Worm (Caenorhabditis elegans) whole organism, L3 larva: ENCODE results near the gene F43E2.6.
A peak's percentile ranks its signal among the peaks of the same experiment; 100 is the strongest.

Experiments used
- R02D3.7 ChIP-seq: fragments of 150-350 bp; optimal IDR thresholded peaks from 2 replicates; lab custom pipeline; 2014; ENCODE audit warnings: missing biosample characterization, missing genetic modification characterization
- ZK546.5 ChIP-seq: sonication (generic microtip); optimal IDR thresholded peaks from 2 replicates; lab custom pipeline; 2017; ENCODE audit warnings: missing biosample characterization, missing genetic modification characterization
- aly-2 ChIP-seq: fragments of 150-350 bp; optimal IDR thresholded peaks from 2 replicates; lab custom pipeline; 2014; ENCODE audit warnings: missing biosample characterization, missing genetic modification characterization
- ama-1 ChIP-seq: fragments of 150-350 bp; optimal IDR thresholded peaks from 2 replicates; lab custom pipeline; 2018
- ceh-16 ChIP-seq: sonication (generic microtip); optimal IDR thresholded peaks from 2 replicates; lab custom pipeline; 2017; ENCODE audit warnings: missing biosample characterization, missing genetic modification characterization
- ceh-28 ChIP-seq: fragments of 150-350 bp; optimal IDR thresholded peaks from 2 replicates; lab custom pipeline; 2014; ENCODE audit warnings: missing biosample characterization, missing genetic modification reagents, missing genetic modification characterization
- ceh-9 ChIP-seq: sonication (generic microtip); optimal IDR thresholded peaks from 2 replicates; lab custom pipeline; 2018; ENCODE audit warnings: missing biosample characterization, missing genetic modification characterization
- egl-5 ChIP-seq: fragments of 150-350 bp; optimal IDR thresholded peaks from 2 replicates; lab custom pipeline; 2017; ENCODE audit warnings: missing biosample characterization, missing genetic modification reagents, missing genetic modification characterization, inconsistent platforms
- elt-1 ChIP-seq: fragments of 150-350 bp; optimal IDR thresholded peaks from 2 replicates; lab custom pipeline; 2014; ENCODE audit warnings: missing biosample characterization, missing genetic modification characterization
- elt-2 ChIP-seq: sonication (generic microtip); optimal IDR thresholded peaks from 2 replicates; lab custom pipeline; 2016; ENCODE audit warnings: missing genetic modification reagents, mild to moderate bottlenecking, missing genetic modification characterization, missing compliant biosample characterization
- elt-3 ChIP-seq, 3 experiments: fragments of 150-350 bp in 1 of 3; sonication (generic microtip) in 2 of 3; optimal IDR thresholded peaks; 2 replicates in 2 of 3; 4 replicates in 1 of 3; lab custom pipeline; 2014 to 2017; ENCODE audit warnings: missing biosample characterization in 3 of 3, missing genetic modification characterization in 3 of 3
- fkh-2 ChIP-seq: fragments of 150-350 bp; optimal IDR thresholded peaks from 2 replicates; lab custom pipeline; 2014; ENCODE audit warnings: missing biosample characterization, missing genetic modification reagents, missing genetic modification characterization
- fos-1 ChIP-seq: fragments of 150-350 bp; optimal IDR thresholded peaks from 2 replicates; lab custom pipeline; 2014; ENCODE audit warnings: missing biosample characterization, missing genetic modification characterization
- hmg-11 ChIP-seq: sonication (generic microtip); optimal IDR thresholded peaks from 2 replicates; lab custom pipeline; 2016; ENCODE audit warnings: missing genetic modification characterization, missing compliant biosample characterization
- jun-1 ChIP-seq: fragments of 150-350 bp; optimal IDR thresholded peaks from 2 replicates; lab custom pipeline; 2014; ENCODE audit warnings: missing biosample characterization, missing genetic modification reagents, missing genetic modification characterization
- lin-15B ChIP-seq: fragments of 150-350 bp; optimal IDR thresholded peaks from 2 replicates; lab custom pipeline; 2014; ENCODE audit warnings: missing biosample characterization, missing genetic modification characterization
- lin-39 ChIP-seq: fragments of 150-350 bp; optimal IDR thresholded peaks from 2 replicates; lab custom pipeline; 2018; ENCODE audit warnings: missing biosample characterization, missing genetic modification reagents, missing genetic modification characterization
- lsy-12 ChIP-seq: sonication (generic microtip); optimal IDR thresholded peaks from 2 replicates; lab custom pipeline; 2016; ENCODE audit warnings: mild to moderate bottlenecking, missing genetic modification characterization, missing compliant biosample characterization
- mdl-1 ChIP-seq: fragments of 150-350 bp; optimal IDR thresholded peaks from 2 replicates; lab custom pipeline; 2014; ENCODE audit warnings: missing biosample characterization, missing genetic modification characterization
- nfya-1 ChIP-seq: sonication (generic microtip); optimal IDR thresholded peaks from 2 replicates; lab custom pipeline; 2017; ENCODE audit warnings: missing genetic modification characterization, mild to moderate bottlenecking, missing compliant biosample characterization, antibody characterized with exemption, moderate library complexity; ENCODE audit not compliant: insufficient read depth
- nhr-11 ChIP-seq: fragments of 150-350 bp; optimal IDR thresholded peaks from 2 replicates; lab custom pipeline; 2014; ENCODE audit warnings: missing biosample characterization, missing genetic modification characterization
- nhr-12 ChIP-seq: fragments of 150-350 bp; optimal IDR thresholded peaks from 2 replicates; lab custom pipeline; 2014; ENCODE audit warnings: missing biosample characterization, missing genetic modification characterization
- nhr-23 ChIP-seq: fragments of 150-350 bp; optimal IDR thresholded peaks from 2 replicates; lab custom pipeline; 2014; ENCODE audit warnings: missing biosample characterization, missing genetic modification reagents, missing genetic modification characterization
- nhr-237 ChIP-seq: fragments of 150-350 bp; optimal IDR thresholded peaks from 2 replicates; lab custom pipeline; 2014; ENCODE audit warnings: missing biosample characterization, missing genetic modification characterization
- nhr-25 ChIP-seq: sonication (generic microtip); optimal IDR thresholded peaks from 2 replicates; lab custom pipeline; 2017; ENCODE audit warnings: missing biosample characterization, missing genetic modification characterization
- nhr-28 ChIP-seq: fragments of 150-350 bp; optimal IDR thresholded peaks from 2 replicates; lab custom pipeline; 2014; ENCODE audit warnings: missing biosample characterization, missing genetic modification characterization
- nhr-43 ChIP-seq: sonication (generic microtip); optimal IDR thresholded peaks from 2 replicates; lab custom pipeline; 2016; ENCODE audit warnings: mild to moderate bottlenecking, missing genetic modification characterization, missing compliant biosample characterization; ENCODE audit not compliant: poor library complexity, severe bottlenecking
- nhr-77 ChIP-seq: fragments of 150-350 bp; optimal IDR thresholded peaks from 2 replicates; lab custom pipeline; 2014; ENCODE audit warnings: missing biosample characterization, missing genetic modification characterization
- pha-4 ChIP-seq: fragments of 150-350 bp; optimal IDR thresholded peaks from 2 replicates; lab custom pipeline; 2014; ENCODE audit warnings: missing biosample characterization, missing genetic modification reagents, missing genetic modification characterization
- pqm-1 ChIP-seq: fragments of 150-350 bp; optimal IDR thresholded peaks from 2 replicates; lab custom pipeline; 2017; ENCODE audit warnings: missing biosample characterization, missing genetic modification characterization, inconsistent platforms
- sea-2 ChIP-seq: fragments of 150-350 bp; sonication (generic microtip); optimal IDR thresholded peaks from 4 replicates; lab custom pipeline; 2014; ENCODE audit warnings: missing biosample characterization, missing genetic modification reagents, missing genetic modification characterization
- snpc-4 ChIP-seq: fragments of 150-350 bp; optimal IDR thresholded peaks from 2 replicates; lab custom pipeline; 2014; ENCODE audit warnings: missing biosample characterization, missing genetic modification characterization
- unc-62 ChIP-seq: fragments of 150-350 bp; sonication (generic microtip); optimal IDR thresholded peaks from 4 replicates; lab custom pipeline; 2014; ENCODE audit warnings: missing biosample characterization, missing genetic modification reagents, missing genetic modification characterization
- zag-1 ChIP-seq: fragments of 150-350 bp; optimal IDR thresholded peaks from 2 replicates; lab custom pipeline; 2014; ENCODE audit warnings: missing biosample characterization, missing genetic modification characterization

F43E2.6 gene

ce11 chrII:7394690-7395054 lies 26.0 kb upstream of the F43E2.6 start, which contains the start of gene bath-44:
Gene bath-44 (plus strand): TSS chrII:7394955.
- peak; percentile 42 for TF ChIP-seq ama-1 (lab: Kevin White, UChicago)
- no peak for TF ChIP-seq ceh-9 (tag; lab: Kevin White, UChicago)

ce11 chrII:7393922-7394689 lies 25.4 kb upstream of the F43E2.6 start:
- TF ChIP-seq hmg-11 (no peak), aly-2 (tag; lab: Kevin White, UChicago) (no peak), elt-2 (tag; lab: Kevin White, UChicago) (peak; percentile 12), mdl-1 (tag; lab: Kevin White, UChicago) (no peak), nhr-11 (tag; lab: Kevin White, UChicago) (no peak), elt-1 (tag; lab: Kevin White, UChicago) (no peak), nhr-28 (tag; lab: Kevin White, UChicago) (no peak), nhr-25 (tag; lab: Kevin White, UChicago) (peak; percentile 28)

ce11 chrII:7393393-7393792 lies 24.7 kb upstream of the F43E2.6 start:
- TF ChIP-seq nhr-237 (tag; lab: Kevin White, UChicago): no peak
- peak; percentile 16 for TF ChIP-seq pha-4 (tag; lab: Kevin White, UChicago)
- TF ChIP-seq ZK546.5 (tag; lab: Kevin White, UChicago): no peak
- peak; percentile 76 for TF ChIP-seq ama-1 (lab: Kevin White, UChicago)
- TF ChIP-seq ceh-9 (tag; lab: Kevin White, UChicago): no peak
- peak; percentile 48 for TF ChIP-seq nhr-25 (tag; lab: Kevin White, UChicago)
- TF ChIP-seq nhr-23 (tag; lab: Kevin White, UChicago): peak; percentile 24
- TF ChIP-seq snpc-4 (tag; lab: Kevin White, UChicago): no peak

ce11 chrII:7392052-7392694 lies 23.5 kb upstream of the F43E2.6 start:
- peak; percentile 63 for TF ChIP-seq lin-39 (tag; lab: Kevin White, UChicago)
- peak; percentile 56 for TF ChIP-seq egl-5 (tag; lab: Kevin White, UChicago)
- peak; percentile 49 for TF ChIP-seq pha-4 (tag; lab: Kevin White, UChicago)
- TF ChIP-seq pqm-1 (tag; lab: Kevin White, UChicago): peak; percentile 47
- TF ChIP-seq nhr-77: no peak
- TF ChIP-seq elt-3 (tag; optimal IDR thresholded peaks at IDR 0.05; lab: Kevin White, UChicago): peak in 2 of 3 experiments; percentile 45
- TF ChIP-seq elt-1 (tag; lab: Kevin White, UChicago): peak; percentile 21
- TF ChIP-seq elt-2 (tag; lab: Kevin White, UChicago): peak; percentile 68
- no peak for TF ChIP-seq ceh-16
- no peak for TF ChIP-seq nhr-11 (tag; lab: Kevin White, UChicago)
- TF ChIP-seq fos-1 (tag; lab: Kevin White, UChicago): peak; percentile 42
- TF ChIP-seq nhr-43: peak; percentile 6
- TF ChIP-seq nfya-1: peak; percentile 66
- peak; percentile 87 for TF ChIP-seq hmg-11
- no peak for TF ChIP-seq nhr-237 (tag; lab: Kevin White, UChicago)
- TF ChIP-seq nhr-23 (tag; lab: Kevin White, UChicago): peak; percentile 54
- TF ChIP-seq unc-62 (GFP tag; lab: Kevin White, UChicago): peak; percentile 4
- TF ChIP-seq ceh-28 (tag; lab: Kevin White, UChicago): peak; percentile 49
- peak; percentile 43 for TF ChIP-seq lin-15B (tag; lab: Kevin White, UChicago)
- TF ChIP-seq R02D3.7 (tag; lab: Kevin White, UChicago): peak; percentile 48
- TF ChIP-seq sea-2 (GFP tag; lab: Kevin White, UChicago): no peak
- TF ChIP-seq nhr-25 (tag; lab: Kevin White, UChicago): peak; percentile 85
- peak; percentile 65 for TF ChIP-seq jun-1 (tag; lab: Kevin White, UChicago)
- TF ChIP-seq snpc-4 (tag; lab: Kevin White, UChicago): peak; percentile 8

ce11 chrII:7390335-7390734 lies 21.7 kb upstream of the F43E2.6 start:
- TF ChIP-seq nhr-11 (tag; lab: Kevin White, UChicago) (no peak), mdl-1 (tag; lab: Kevin White, UChicago) (no peak), nhr-12 (tag; lab: Kevin White, UChicago) (no peak), hmg-11 (no peak), ama-1 (lab: Kevin White, UChicago) (no peak), fkh-2 (tag; lab: Kevin White, UChicago) (no peak), nhr-25 (tag; lab: Kevin White, UChicago) (peak; percentile 23), nhr-23 (tag; lab: Kevin White, UChicago) (peak; percentile 15), ceh-28 (tag; lab: Kevin White, UChicago) (no peak), ZK546.5 (tag; lab: Kevin White, UChicago) (no peak), nhr-237 (tag; lab: Kevin White, UChicago) (no peak), zag-1 (no peak), egl-5 (tag; lab: Kevin White, UChicago) (no peak), nhr-43 (peak; percentile 30), lsy-12 (tag; lab: Kevin White, UChicago) (no peak)
